Worm (Caenorhabditis elegans): Measurements from ENCODE around the gene Y48A6B.8.
"Not testable (repeated sequence)": the region's sequence is repeated elsewhere in the genome, so short reads cannot be mapped to it uniquely, and the experiment has no call there.

ce11 chrIII:11029337-11029736, at the start of gene Y48A6B.8:
- TF ChIP-seq unc-62 (GFP tag; optimal IDR thresholded peaks at IDR 0.05); nhr-12 (tag; optimal IDR thresholded peaks at IDR 0.05); aly-2 (tag; optimal IDR thresholded peaks at IDR 0.05); nhr-77 (tag; optimal IDR thresholded peaks at IDR 0.05); mml-1 (tag; optimal IDR thresholded peaks at IDR 0.05); lsy-12 (tag; optimal IDR thresholded peaks at IDR 0.05); lin-15B (tag; optimal IDR thresholded peaks at IDR 0.05): not testable (repeated sequence)
